Worm (Caenorhabditis elegans) whole organism, L4 larva: ENCODE data around the gene srab-20.

Experiments used
- arid-1 ChIP-seq: fragments of 200-800 bp; sonication (Bioruptor generic); conservative IDR thresholded peaks from 2 replicates; pipeline ENCODE4 v1.3.6; 2022; ENCODE audit warnings: missing genetic modification reagents, missing genetic modification characterization, missing compliant biosample characterization
- ceh-32 ChIP-seq: sonication (generic microtip); optimal IDR thresholded peaks from 2 replicates; lab custom pipeline; 2016; ENCODE audit warnings: mild to moderate bottlenecking, missing genetic modification characterization, missing compliant biosample characterization; ENCODE audit not compliant: poor library complexity
- dpl-1 ChIP-seq: fragments of 150-350 bp; optimal IDR thresholded peaks from 2 replicates; lab custom pipeline; 2014; ENCODE audit warnings: missing biosample characterization, missing genetic modification reagents, missing genetic modification characterization
- lin-13 ChIP-seq: fragments of 150-350 bp; optimal IDR thresholded peaks from 2 replicates; lab custom pipeline; 2014; ENCODE audit warnings: missing biosample characterization, missing genetic modification reagents, missing genetic modification characterization
- mxl-3 ChIP-seq: fragments of 200-800 bp; sonication (Bioruptor generic); optimal IDR thresholded peaks from 2 replicates; lab custom pipeline; 2018; ENCODE audit warnings: mild to moderate bottlenecking, missing genetic modification characterization, missing compliant biosample characterization
- nhr-25 ChIP-seq: sonication (generic microtip); optimal IDR thresholded peaks from 2 replicates; lab custom pipeline; 2017; ENCODE audit warnings: missing genetic modification characterization, mild to moderate bottlenecking, missing compliant biosample characterization, antibody characterized with exemption, moderate library complexity, borderline replicate concordance; ENCODE audit not compliant: insufficient read depth
- nhr-76 ChIP-seq: fragments of 150-350 bp; optimal IDR thresholded peaks from 2 replicates; lab custom pipeline; 2014; ENCODE audit warnings: missing biosample characterization, missing genetic modification characterization
- pha-4 ChIP-seq, 2 experiments: fragments of 150-350 bp in 1 of 2; fragments of 200-800 bp in 1 of 2; sonication (Bioruptor generic) in 1 of 2; IDR thresholded peaks in 1 of 2; optimal IDR thresholded peaks in 1 of 2; 2 replicates each; pipeline versions ENCODE4 v1.3.6 to Lab custom; 2014 to 2022; ENCODE audit warnings: missing genetic modification characterization in 2 of 2, missing genetic modification reagents in 2 of 2, missing biosample characterization in 1 of 2, missing compliant biosample characterization in 1 of 2
- sdz-12 ChIP-seq: fragments of 200-800 bp; sonication (Bioruptor generic); optimal IDR thresholded peaks from 2 replicates; lab custom pipeline; 2018; ENCODE audit warnings: mild to moderate bottlenecking, missing genetic modification characterization, missing compliant biosample characterization
- snpc-4 ChIP-seq: fragments of 150-350 bp; optimal IDR thresholded peaks from 2 replicates; lab custom pipeline; 2014; ENCODE audit warnings: missing biosample characterization, missing genetic modification characterization
- unc-39 ChIP-seq: sonication (generic microtip); optimal IDR thresholded peaks from 2 replicates; lab custom pipeline; 2017; ENCODE audit warnings: missing biosample characterization, missing genetic modification characterization
- ztf-11 ChIP-seq: fragments of 150-350 bp; optimal IDR thresholded peaks from 2 replicates; lab custom pipeline; 2014; ENCODE audit warnings: missing biosample characterization, missing genetic modification characterization

DNA sequence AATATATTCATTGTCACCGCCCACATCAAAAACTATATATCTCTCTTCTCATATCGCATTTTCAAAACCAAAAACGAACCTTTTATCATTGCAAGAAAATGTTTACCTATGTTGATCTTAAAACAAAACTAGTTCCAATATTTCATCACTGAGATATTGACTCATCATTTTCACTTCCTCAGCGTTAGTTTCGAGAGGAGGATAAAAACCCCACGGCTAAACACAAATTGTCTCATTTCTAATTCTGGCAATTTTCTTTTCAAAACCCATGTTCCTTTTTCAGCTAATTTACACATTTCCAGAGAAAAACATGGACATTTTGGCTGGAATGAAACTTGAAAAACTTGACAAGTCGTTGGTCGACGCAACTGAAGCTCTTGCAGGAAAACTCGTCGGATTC lies 20.2 kb upstream of the srab-20 start, which contains the start of gene T20D4.7:
- TF ChIP-seq arid-1 (GFP tag; lab: Robert Waterston, UW) (no peak), dpl-1 (GFP tag; lab: Kevin White, UChicago) (no peak), ceh-32 (tag; lab: Kevin White, UChicago) (no peak), ztf-11 (tag; lab: Kevin White, UChicago) (no peak), sdz-12 (no peak), mxl-3 (GFP tag; lab: Kevin White, UChicago) (no peak), snpc-4 (no peak), nhr-76 (no peak), nhr-25 (no peak), lin-13 (no peak), unc-39 (tag; lab: Kevin White, UChicago) (no peak), pha-4 (GFP tag; IDR thresholded peaks at IDR 0.05; lab: Robert Waterston, UW) (no peak), pha-4 (tag; optimal IDR thresholded peaks at IDR 0.05; lab: Kevin White, UChicago) (no peak)
